Worm (Caenorhabditis elegans) whole organism, young adult: ENCODE data around the gene tmem-24.

ENCODE experiments used
- ceh-100 ChIP-seq: fragments of 200-800 bp; sonication (Bioruptor generic); IDR thresholded peaks from 2 replicates; pipeline ENCODE4 v1.3.6; 2022; ENCODE audit warnings: missing genetic modification reagents, missing genetic modification characterization, missing compliant biosample characterization
- nhr-27 ChIP-seq: fragments of 200-800 bp; sonication (Bioruptor generic); optimal IDR thresholded peaks from 2 replicates; lab custom pipeline; 2018; ENCODE audit warnings: mild to moderate bottlenecking, missing genetic modification characterization, moderate library complexity, missing compliant biosample characterization
- unc-130 ChIP-seq: sonication (generic microtip); optimal IDR thresholded peaks from 2 replicates; lab custom pipeline; 2016; ENCODE audit warnings: missing genetic modification reagents, missing genetic modification characterization, missing compliant biosample characterization

DNA sequence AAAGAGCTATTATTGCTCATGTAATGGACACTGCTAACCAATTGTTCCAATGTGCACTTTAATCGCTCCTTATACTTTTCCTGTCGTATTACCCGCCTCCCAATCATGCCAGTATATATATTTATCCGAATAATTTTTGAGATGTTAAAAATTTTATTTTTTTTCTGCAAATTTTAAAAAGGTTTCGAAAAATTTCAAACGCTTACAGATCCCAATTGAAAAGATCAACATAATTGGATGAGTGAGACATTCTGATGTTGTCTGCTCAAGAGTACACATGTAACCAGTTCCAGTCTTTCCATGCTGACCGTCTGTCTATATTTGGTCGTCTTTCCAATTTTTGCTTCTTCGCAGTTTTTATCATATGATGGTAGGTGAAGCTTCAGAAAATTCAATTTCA, 14.5 kb upstream of the tmem-24 start, which contains the start of gene R11G1.1:
- TF ChIP-seq nhr-27 (tag; lab: Kevin White, UChicago) (no peak), unc-130 (GFP tag; lab: Kevin White, UChicago) (no peak), ceh-100 (GFP tag; lab: Robert Waterston, UW) (no peak)
